Fruit fly (Drosophila melanogaster): ENCODE data around the gene CG31787.
A peak's percentile ranks its signal among the peaks of the same experiment; 100 is the strongest.

The CG31787 gene

DNA sequence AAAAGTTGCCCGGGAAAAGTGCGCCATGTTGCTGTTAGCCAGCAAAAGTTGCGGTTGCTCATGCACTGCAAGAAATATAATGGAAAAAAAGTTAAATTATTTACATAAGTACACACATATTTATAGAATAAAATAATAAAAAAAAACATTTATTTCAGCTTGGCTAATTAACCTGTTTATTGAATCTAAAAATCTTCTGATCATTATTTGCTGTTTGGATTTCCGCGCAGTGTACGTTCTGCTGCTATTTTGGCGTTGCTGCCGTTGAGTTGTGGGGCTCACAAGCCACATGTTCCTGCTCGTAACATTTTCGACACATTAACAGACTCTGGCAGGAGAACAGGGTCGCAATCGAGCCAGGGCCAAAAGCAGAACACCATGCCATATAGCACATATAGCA is 25.0 kb upstream of the CG31787 start (continued):
- no peak for TF ChIP-seq Gsc (GFP tag; IDR thresholded peaks at IDR 0.05)
- TF ChIP-seq Atf6 (GFP tag; IDR thresholded peaks at IDR 0.05) = peak; percentile 9; the same call in 1 of the 2 replicates
- TF ChIP-seq CG7357 (GFP tag; IDR thresholded peaks at IDR 0.05) = no peak
- peak; percentile 60 for TF ChIP-seq Six4 (GFP tag; optimal IDR thresholded peaks at IDR 0.05)
- no peak for TF ChIP-seq chm (GFP tag; IDR thresholded peaks at IDR 0.05)
- TF ChIP-seq ATbp (GFP tag; optimal IDR thresholded peaks at IDR 0.05) = peak; percentile 68
- TF ChIP-seq CG7271 (tag; optimal IDR thresholded peaks at IDR 0.05) = no peak
- peak; percentile 53 for TF ChIP-seq Spps (tag; optimal IDR thresholded peaks at IDR 0.05)
- TF ChIP-seq maf-S (GFP tag; optimal IDR thresholded peaks at IDR 0.05) = no peak
- TF ChIP-seq Sox102F (GFP tag; optimal IDR thresholded peaks at IDR 0.05) = peak; percentile 78
- peak; percentile 50; the same call in 1 of the 2 replicates for TF ChIP-seq Nf-YA (GFP tag; IDR thresholded peaks at IDR 0.05)
- TF ChIP-seq CG10462 (GFP tag; optimal IDR thresholded peaks at IDR 0.05) = peak; percentile 10
- TF ChIP-seq ato (GFP tag; IDR thresholded peaks at IDR 0.05; ENCODE audit: partially characterized antibody) = no peak
- TF ChIP-seq CG15269 (tag; optimal IDR thresholded peaks at IDR 0.05) = peak; percentile 53
- TF ChIP-seq CG8944 (GFP tag; optimal IDR thresholded peaks at IDR 0.05) = no peak
- TF ChIP-seq CG10654 (GFP tag; optimal IDR thresholded peaks at IDR 0.05) = peak; percentile 32
- peak; percentile 76 for TF ChIP-seq CG12391 (tag; optimal IDR thresholded peaks at IDR 0.05)
- peak; percentile 70 for TF ChIP-seq gsb-n (tag; optimal IDR thresholded peaks at IDR 0.05)
- TF ChIP-seq lola (GFP tag; optimal IDR thresholded peaks at IDR 0.05) = peak in 1 of 3 experiments; percentile 74
- TF ChIP-seq sug (tag; optimal IDR thresholded peaks at IDR 0.05) = no peak
- TF ChIP-seq CG10267 (tag; optimal IDR thresholded peaks at IDR 0.05) = peak; percentile 59
- no peak for TF ChIP-seq pzg (GFP tag; optimal IDR thresholded peaks at IDR 0.05)
- no peak for TF ChIP-seq ERR (GFP tag; optimal IDR thresholded peaks at IDR 0.05)
- TF ChIP-seq fd96Cb (tag; optimal IDR thresholded peaks at IDR 0.05) = peak; percentile 63
- no peak for TF ChIP-seq fd102C (GFP tag; optimal IDR thresholded peaks at IDR 0.05)
- TF ChIP-seq CG12942 (GFP tag; optimal IDR thresholded peaks at IDR 0.05) = peak; percentile 41
- TF ChIP-seq CG17802 (tag; optimal IDR thresholded peaks at IDR 0.05) = peak; percentile 38
- TF ChIP-seq ftz-f1 (GFP tag; optimal IDR thresholded peaks at IDR 0.05) = no peak
- TF ChIP-seq CG6654 (GFP tag; optimal IDR thresholded peaks at IDR 0.05) = peak; percentile 4
- TF ChIP-seq Fer3 (tag; optimal IDR thresholded peaks at IDR 0.05) = peak; percentile 49
- peak; percentile 71 for TF ChIP-seq sisA (GFP tag; IDR thresholded peaks at IDR 0.05)
- TF ChIP-seq Adf1 (GFP tag; IDR thresholded peaks at IDR 0.05) = no peak
- TF ChIP-seq otp (GFP tag; IDR thresholded peaks at IDR 0.05) = peak; percentile 52; the same call in 1 of the 3 replicates
- TF ChIP-seq nerfin-2 (GFP tag; IDR thresholded peaks at IDR 0.05; ENCODE audit: partially characterized antibody) = no peak
- no peak for TF ChIP-seq pita (GFP tag; optimal IDR thresholded peaks at IDR 0.05)
- TF ChIP-seq NC2α (GFP tag; optimal IDR thresholded peaks at IDR 0.05) = no peak
- TF ChIP-seq cad (GFP tag; optimal IDR thresholded peaks at IDR 0.05) = no peak
- TF ChIP-seq CG1024 (GFP tag; IDR thresholded peaks at IDR 0.05) = no peak
- TF ChIP-seq Ets65A (GFP tag) = peak; percentile 53
- peak; percentile 28 for TF ChIP-seq lilli (GFP tag; optimal IDR thresholded peaks at IDR 0.05)
- TF ChIP-seq CG13775 (GFP tag; optimal IDR thresholded peaks at IDR 0.05) = peak; percentile 54
- no peak for TF ChIP-seq Gug (GFP tag; IDR thresholded peaks at IDR 0.05)
- TF ChIP-seq CG8388 (GFP tag; optimal IDR thresholded peaks at IDR 0.05) = peak; percentile 49
- peak; percentile 14; the same call in 1 of the 3 replicates for TF ChIP-seq zfh1 (GFP tag; IDR thresholded peaks at IDR 0.05)
- TF ChIP-seq kni (GFP tag; optimal IDR thresholded peaks at IDR 0.05) = no peak
- peak; percentile 52 for TF ChIP-seq CG2202 (tag; optimal IDR thresholded peaks at IDR 0.05)
- no peak for TF ChIP-seq Sry-δ (GFP tag; optimal IDR thresholded peaks at IDR 0.05)
- no peak for TF ChIP-seq Taf1 (GFP tag; IDR thresholded peaks at IDR 0.05)
- TF ChIP-seq CG10979 (tag; optimal IDR thresholded peaks at IDR 0.05) = peak; percentile 81
- no peak for TF ChIP-seq Hand (GFP tag; optimal IDR thresholded peaks at IDR 0.05)
- TF ChIP-seq stwl (tag; optimal IDR thresholded peaks at IDR 0.05) = peak; percentile 32

Data from whole organism, embryonic.